Worm (Caenorhabditis elegans) whole organism, L4 larva: ENCODE data around the gene ZK637.4.

Experiments used
- F37D6.2 ChIP-seq: sonication (generic microtip); optimal IDR thresholded peaks from 2 replicates; lab custom pipeline; 2016; ENCODE audit warnings: mild to moderate bottlenecking, missing genetic modification characterization, missing compliant biosample characterization
- T26A8.4 ChIP-seq: fragments of 200-800 bp; sonication (Bioruptor generic); IDR thresholded peaks from 2 replicates; pipeline ENCODE4 v1.3.6; 2022; ENCODE audit warnings: missing genetic modification characterization, missing compliant biosample characterization
- aha-1 ChIP-seq: fragments of 150-350 bp; peaks from one replicate; lab custom pipeline; 2014; ENCODE audit warnings: missing biosample characterization, missing genetic modification characterization
- attf-4 ChIP-seq: sonication (generic microtip); optimal IDR thresholded peaks from 3 replicates; lab custom pipeline; 2017; ENCODE audit warnings: missing biosample characterization, missing genetic modification characterization
- ceh-28 ChIP-seq: fragments of 150-350 bp; optimal IDR thresholded peaks from 2 replicates; lab custom pipeline; 2014; ENCODE audit warnings: missing biosample characterization, missing genetic modification reagents, missing genetic modification characterization
- dmd-6 ChIP-seq: fragments of 200-800 bp; sonication (Bioruptor generic); IDR thresholded peaks from 2 replicates; pipeline ENCODE4 v1.3.6; 2022; ENCODE audit warnings: missing genetic modification reagents, missing genetic modification characterization, missing compliant biosample characterization
- dmd-9 ChIP-seq: fragments of 200-800 bp; sonication (Bioruptor generic); IDR thresholded peaks from 2 replicates; pipeline ENCODE4 v1.3.6; 2022; ENCODE audit warnings: missing genetic modification reagents, missing genetic modification characterization, missing compliant biosample characterization
- dve-1 ChIP-seq: sonication (generic microtip); optimal IDR thresholded peaks from 2 replicates; lab custom pipeline; 2017; ENCODE audit warnings: antibody characterized with exemption, mild to moderate bottlenecking, missing genetic modification characterization, missing compliant biosample characterization; ENCODE audit not compliant: insufficient read depth
- fkh-10 ChIP-seq: fragments of 150-350 bp; optimal IDR thresholded peaks from 2 replicates; lab custom pipeline; 2014; ENCODE audit warnings: missing biosample characterization, missing genetic modification reagents, missing genetic modification characterization
- hif-1 ChIP-seq, 2 experiments: sonication (generic microtip); optimal IDR thresholded peaks; 2 replicates each; lab custom pipeline; 2016 to 2017; ENCODE audit warnings: missing compliant biosample characterization in 2 of 2, missing genetic modification characterization in 2 of 2, missing genetic modification reagents in 2 of 2, missing genotype in 2 of 2, mild to moderate bottlenecking in 1 of 2
- hlh-11 ChIP-seq: fragments of 200-800 bp; sonication (Bioruptor generic); optimal IDR thresholded peaks from 2 replicates; lab custom pipeline; 2018; ENCODE audit warnings: mild to moderate bottlenecking, missing genetic modification characterization, missing compliant biosample characterization
- hlh-30 ChIP-seq: sonication (generic microtip); optimal IDR thresholded peaks from 2 replicates; lab custom pipeline; 2017; ENCODE audit warnings: antibody characterized with exemption, mild to moderate bottlenecking, missing genetic modification characterization, missing compliant biosample characterization; ENCODE audit not compliant: insufficient read depth
- hmg-1.1 ChIP-seq: fragments of 200-800 bp; sonication (Bioruptor generic); IDR thresholded peaks from 2 replicates; pipeline ENCODE4 v1.3.6; 2022; ENCODE audit warnings: missing genetic modification reagents, missing genetic modification characterization, missing compliant biosample characterization
- jun-1 ChIP-seq: fragments of 150-350 bp; optimal IDR thresholded peaks from 2 replicates; lab custom pipeline; 2014; ENCODE audit warnings: missing biosample characterization, missing genetic modification reagents, missing genetic modification characterization
- lin-38 ChIP-seq: fragments of 200-800 bp; sonication (Bioruptor generic); IDR thresholded peaks from 2 replicates; pipeline ENCODE4 v1.3.6; 2022; ENCODE audit warnings: missing genetic modification reagents, missing genetic modification characterization, missing compliant biosample characterization
- lir-3 ChIP-seq: sonication (generic microtip); optimal IDR thresholded peaks from 2 replicates; lab custom pipeline; 2016; ENCODE audit warnings: mild to moderate bottlenecking, missing genetic modification characterization, missing compliant biosample characterization
- lsy-2 ChIP-seq, 2 experiments: fragments of 150-350 bp in 1 of 2; sonication (generic microtip) in 1 of 2; optimal IDR thresholded peaks; 2 replicates each; lab custom pipeline; 2014 to 2017; ENCODE audit warnings: missing biosample characterization in 2 of 2, missing genetic modification characterization in 2 of 2
- mdl-1 ChIP-seq, 2 experiments: fragments of 150-350 bp in 1 of 2; sonication (generic microtip) in 1 of 2; optimal IDR thresholded peaks; 2 replicates each; lab custom pipeline; 2014 to 2017; ENCODE audit warnings: missing biosample characterization in 2 of 2, missing genetic modification characterization in 2 of 2
- mep-1 ChIP-seq: fragments of 150-350 bp; sonication (generic microtip); optimal IDR thresholded peaks from 3 replicates; lab custom pipeline; 2014; ENCODE audit warnings: missing biosample characterization, missing genetic modification characterization
- mes-2 ChIP-seq: sonication (generic microtip); optimal IDR thresholded peaks from 2 replicates; lab custom pipeline; 2016; ENCODE audit warnings: missing genotype, mild to moderate bottlenecking, missing genetic modification characterization, missing compliant biosample characterization; ENCODE audit not compliant: poor library complexity, severe bottlenecking
- mxl-2 ChIP-seq: fragments of 200-800 bp; sonication (Bioruptor generic); conservative IDR thresholded peaks from 2 replicates; pipeline ENCODE4 v1.3.6; 2022; ENCODE audit warnings: missing genetic modification reagents, missing genetic modification characterization, missing compliant biosample characterization
- mxl-3 ChIP-seq: fragments of 200-800 bp; sonication (Bioruptor generic); optimal IDR thresholded peaks from 2 replicates; lab custom pipeline; 2018; ENCODE audit warnings: mild to moderate bottlenecking, missing genetic modification characterization, missing compliant biosample characterization
- nhr-11 ChIP-seq: fragments of 150-350 bp; optimal IDR thresholded peaks from 2 replicates; lab custom pipeline; 2014; ENCODE audit warnings: missing biosample characterization, missing genetic modification characterization
- nhr-111 ChIP-seq: fragments of 200-800 bp; sonication (Bioruptor generic); optimal IDR thresholded peaks from 2 replicates; lab custom pipeline; 2018; ENCODE audit warnings: mild to moderate bottlenecking, missing genetic modification characterization, missing compliant biosample characterization
- nhr-25 ChIP-seq: sonication (generic microtip); optimal IDR thresholded peaks from 2 replicates; lab custom pipeline; 2017; ENCODE audit warnings: missing genetic modification characterization, mild to moderate bottlenecking, missing compliant biosample characterization, antibody characterized with exemption, moderate library complexity, borderline replicate concordance; ENCODE audit not compliant: insufficient read depth
- nhr-28 ChIP-seq: fragments of 150-350 bp; optimal IDR thresholded peaks from 2 replicates; lab custom pipeline; 2014; ENCODE audit warnings: missing biosample characterization, missing genetic modification characterization
- nhr-77 ChIP-seq: fragments of 150-350 bp; optimal IDR thresholded peaks from 2 replicates; lab custom pipeline; 2014; ENCODE audit warnings: missing biosample characterization, missing genetic modification characterization
- pqm-1 ChIP-seq: sonication (generic microtip); optimal IDR thresholded peaks from 2 replicates; lab custom pipeline; 2017; ENCODE audit warnings: missing biosample characterization, missing genetic modification characterization
- unc-62 ChIP-seq, 3 experiments: fragments of 150-350 bp in 1 of 3; sonication (generic microtip); optimal IDR thresholded peaks in 2 of 3; peaks in 1 of 3; 1 replicate in 1 of 3; 2 replicates in 2 of 3; lab custom pipeline; 2014 to 2017; ENCODE audit warnings: missing biosample characterization in 3 of 3, missing genetic modification characterization in 3 of 3, missing genetic modification reagents in 3 of 3, missing genotype in 1 of 3
- zag-1 ChIP-seq: fragments of 150-350 bp; optimal IDR thresholded peaks from 2 replicates; lab custom pipeline; 2014; ENCODE audit warnings: missing biosample characterization, missing genetic modification characterization
- zip-2 ChIP-seq: fragments of 150-350 bp; optimal IDR thresholded peaks from 2 replicates; lab custom pipeline; 2014; ENCODE audit warnings: missing biosample characterization, missing genetic modification characterization
- ztf-7 ChIP-seq: fragments of 150-350 bp; optimal IDR thresholded peaks from 2 replicates; lab custom pipeline; 2014; ENCODE audit warnings: missing biosample characterization, missing genetic modification characterization

The ZK637.4 gene

ce11 chrIII:8923240-8923734, 29.7 kb downstream of the ZK637.4 start, which contains the start of gene glb-1:
Gene glb-1, minus strand, starts transcription at chrIII:8923290.
- no peak for TF ChIP-seq jun-1 (tag; lab: Kevin White, UChicago)
- TF ChIP-seq hlh-11 (tag; lab: Kevin White, UChicago), result no peak
- no peak for TF ChIP-seq nhr-11 (tag; lab: Kevin White, UChicago)
- TF ChIP-seq aha-1, result peak; percentile 29
- no peak for TF ChIP-seq dmd-9 (GFP tag; lab: Robert Waterston, UW)
- TF ChIP-seq pqm-1, result no peak
- TF ChIP-seq, all 104 proteins: peak for 1

- TF ChIP-seq attf-4 (tag; lab: Kevin White, UChicago), result no peak
- no peak for TF ChIP-seq lir-3 (tag; lab: Kevin White, UChicago)
- TF ChIP-seq dmd-6, result no peak
- no peak for TF ChIP-seq zag-1
- no peak for TF ChIP-seq ceh-28 (tag; lab: Kevin White, UChicago)
Observed at ce11 chrIII:8923937-8924336, 30.4 kb downstream of the ZK637.4 start, which contains the start of gene ZK637.12. Gene ZK637.12, plus strand, starts transcription at chrIII:8924237.

- TF ChIP-seq mxl-2 (GFP tag; lab: Robert Waterston, UW) (no peak), dmd-6 (peak; percentile 60), T26A8.4 (GFP tag; lab: Robert Waterston, UW) (no peak), lsy-2 (tag; optimal IDR thresholded peaks at IDR 0.05; lab: Kevin White, UChicago) (no peak), hmg-1.1 (GFP tag; lab: Robert Waterston, UW) (no peak), nhr-28 (peak; percentile 47), hif-1 (tag; optimal IDR thresholded peaks at IDR 0.05; lab: Kevin White, UChicago) (peak in 1 of 2 experiments; percentile 87), aha-1 (peak; percentile 49)
Observed at ce11 chrIII:8925539-8925938, 32.0 kb downstream of the ZK637.4 start.

ce11 chrIII:8926512-8926911, 32.9 kb downstream of the ZK637.4 start:
- TF ChIP-seq hif-1 (tag; optimal IDR thresholded peaks at IDR 0.05; lab: Kevin White, UChicago) (peak in 1 of 2 experiments; percentile 90), nhr-25 (tag; lab: Kevin White, UChicago) (no peak), mes-2 (tag; lab: Kevin White, UChicago) (no peak), nhr-28 (peak; percentile 99), nhr-77 (tag; lab: Kevin White, UChicago) (peak; percentile 23), mxl-3 (GFP tag; lab: Kevin White, UChicago) (peak; percentile 69), nhr-111 (GFP tag; lab: Kevin White, UChicago) (no peak), mxl-2 (GFP tag; lab: Robert Waterston, UW) (no peak), F37D6.2 (tag; lab: Kevin White, UChicago) (no peak), hlh-30 (tag; lab: Kevin White, UChicago) (peak; percentile 35), mdl-1 (tag; optimal IDR thresholded peaks at IDR 0.05; lab: Kevin White, UChicago) (peak in 1 of 2 experiments; percentile 72), lsy-2 (tag; optimal IDR thresholded peaks at IDR 0.05; lab: Kevin White, UChicago) (peak in 1 of 2 experiments; percentile 18), mep-1 (tag; lab: Kevin White, UChicago) (peak; percentile 45), aha-1 (peak; percentile 43)

ce11 chrIII:8929723-8930122, 36.2 kb downstream of the ZK637.4 start, which contains the start of gene arrd-15:
Gene arrd-15, plus strand, starts transcription at chrIII:8930023.
- peak; percentile 51 for TF ChIP-seq aha-1
- TF ChIP-seq nhr-25 (tag; lab: Kevin White, UChicago), result no peak
- no peak for TF ChIP-seq fkh-10 (GFP tag; lab: Kevin White, UChicago)

- TF ChIP-seq dve-1 (tag; lab: Kevin White, UChicago), result no peak
- TF ChIP-seq dmd-9 (GFP tag; lab: Robert Waterston, UW), result no peak
- no peak for TF ChIP-seq nhr-28
- TF ChIP-seq lin-38 (GFP tag; lab: Robert Waterston, UW), result no peak
- TF ChIP-seq hlh-30 (tag; lab: Kevin White, UChicago), result no peak
- TF ChIP-seq hif-1 (tag; optimal IDR thresholded peaks at IDR 0.05; lab: Kevin White, UChicago), result no peak
- TF ChIP-seq ztf-7 (tag; lab: Kevin White, UChicago), result no peak
- TF ChIP-seq zip-2, result no peak
- TF ChIP-seq unc-62 (GFP tag; optimal IDR thresholded peaks at IDR 0.05 in 1 of 2; lab: Kevin White, UChicago), result peak in 1 of 2 experiments; percentile 72
- no peak for TF ChIP-seq unc-62 (tag; optimal IDR thresholded peaks at IDR 0.05; lab: Kevin White, UChicago)
Observed at ce11 chrIII:8933696-8934095, 40.1 kb downstream of the ZK637.4 start.
